Worm (Caenorhabditis elegans): ENCODE data around the gene vars-1.

The vars-1 gene

ce11 chrV:8025259-8025658, 6.0 kb upstream of the vars-1 start (continued):
- TF ChIP-seq mdl-1 (tag; optimal IDR thresholded peaks at IDR 0.05) (peak in 1 of 2 experiments; percentile 8), ama-1 (optimal IDR thresholded peaks at IDR 0.05) (no peak), unc-55 (GFP tag; optimal IDR thresholded peaks at IDR 0.05) (no peak), nhr-25 (tag; optimal IDR thresholded peaks at IDR 0.05) (peak; percentile 87), R02D3.7 (tag; optimal IDR thresholded peaks at IDR 0.05) (no peak), lin-11 (tag; optimal IDR thresholded peaks at IDR 0.05) (no peak), alr-1 (tag; optimal IDR thresholded peaks at IDR 0.05) (no peak), gmeb-1 (tag; optimal IDR thresholded peaks at IDR 0.05) (no peak), elt-3 (tag; optimal IDR thresholded peaks at IDR 0.05) (no peak), F13H6.1 (tag; optimal IDR thresholded peaks at IDR 0.05) (no peak), crh-2 (tag; optimal IDR thresholded peaks at IDR 0.05) (no peak), nhr-23 (tag; optimal IDR thresholded peaks at IDR 0.05) (no peak)

- TF ChIP-seq blmp-1 (tag; optimal IDR thresholded peaks at IDR 0.05; ENCODE audit: insufficient read depth): peak; percentile 2
- TF ChIP-seq nhr-129 (tag; optimal IDR thresholded peaks at IDR 0.05): peak; percentile 42
- TF ChIP-seq nhr-25 (tag; optimal IDR thresholded peaks at IDR 0.05): peak; percentile 82
- peak; percentile 92 for TF ChIP-seq sma-9 (GFP tag; optimal IDR thresholded peaks at IDR 0.05)
- no peak for TF ChIP-seq sma-9 (tag; optimal IDR thresholded peaks at IDR 0.05)
- TF ChIP-seq mdl-1 (tag; optimal IDR thresholded peaks at IDR 0.05): peak; percentile 77 to 79
- TF ChIP-seq mab-5 (tag; optimal IDR thresholded peaks at IDR 0.05): no peak
- peak; percentile 11 for TF ChIP-seq fos-1 (tag; optimal IDR thresholded peaks at IDR 0.05)
- TF ChIP-seq ama-1 (optimal IDR thresholded peaks at IDR 0.05): no peak
- TF ChIP-seq sma-3 (GFP tag; optimal IDR thresholded peaks at IDR 0.05): peak; percentile 66
- no peak for TF ChIP-seq nhr-10 (tag; optimal IDR thresholded peaks at IDR 0.05)
- peak; percentile 42 for TF ChIP-seq nhr-21 (tag; optimal IDR thresholded peaks at IDR 0.05)
- peak; percentile 48 for TF ChIP-seq crh-2 (tag; optimal IDR thresholded peaks at IDR 0.05)
- TF ChIP-seq aly-2 (tag; optimal IDR thresholded peaks at IDR 0.05): no peak
Observed at ce11 chrV:8026343-8026742, 4.9 kb upstream of the vars-1 start, which contains the start of gene F43H9.4. F43H9.4 (plus strand) TSS chrV:8026708.

ce11 chrV:8027429-8028142, 3.6 kb upstream of the vars-1 start:
- TF ChIP-seq snpc-4 (tag; optimal IDR thresholded peaks at IDR 0.05) (no peak), unc-55 (GFP tag; optimal IDR thresholded peaks at IDR 0.05) (no peak), nhr-23 (tag; optimal IDR thresholded peaks at IDR 0.05) (no peak), sma-3 (GFP tag; optimal IDR thresholded peaks at IDR 0.05) (peak; percentile 18), nhr-129 (tag; optimal IDR thresholded peaks at IDR 0.05) (no peak), skn-1 (tag; optimal IDR thresholded peaks at IDR 0.05) (no peak), C34F6.9 (tag; optimal IDR thresholded peaks at IDR 0.05) (no peak), nhr-237 (tag; optimal IDR thresholded peaks at IDR 0.05) (no peak), zag-1 (tag; optimal IDR thresholded peaks at IDR 0.05) (no peak), nhr-77 (tag; optimal IDR thresholded peaks at IDR 0.05) (no peak), sma-9 (GFP tag; optimal IDR thresholded peaks at IDR 0.05) (peak; percentile 70), sma-9 (tag; optimal IDR thresholded peaks at IDR 0.05) (no peak), unc-62 (GFP tag; optimal IDR thresholded peaks at IDR 0.05) (no peak), blmp-1 (tag; optimal IDR thresholded peaks at IDR 0.05; ENCODE audit: insufficient read depth) (peak; percentile 42), lsy-2 (tag; optimal IDR thresholded peaks at IDR 0.05) (no peak), ceh-82 (tag; optimal IDR thresholded peaks at IDR 0.05) (no peak), F13H6.1 (tag; optimal IDR thresholded peaks at IDR 0.05) (no peak), aly-2 (tag; optimal IDR thresholded peaks at IDR 0.05) (no peak), egl-27 (tag; optimal IDR thresholded peaks at IDR 0.05) (no peak), ceh-16 (tag; optimal IDR thresholded peaks at IDR 0.05) (no peak), nhr-6 (tag; optimal IDR thresholded peaks at IDR 0.05) (no peak), sem-4 (tag; optimal IDR thresholded peaks at IDR 0.05) (no peak), mdl-1 (tag; optimal IDR thresholded peaks at IDR 0.05) (no peak), mab-5 (tag; optimal IDR thresholded peaks at IDR 0.05) (no peak), nhr-12 (tag; optimal IDR thresholded peaks at IDR 0.05) (no peak), Y55F3AM.14 (GFP tag; optimal IDR thresholded peaks at IDR 0.05) (no peak), crh-2 (tag; optimal IDR thresholded peaks at IDR 0.05) (no peak), nhr-21 (tag; optimal IDR thresholded peaks at IDR 0.05) (no peak), nhr-10 (tag; optimal IDR thresholded peaks at IDR 0.05) (no peak), ztf-11 (tag; optimal IDR thresholded peaks at IDR 0.05) (no peak), fos-1 (tag; optimal IDR thresholded peaks at IDR 0.05) (no peak), nhr-25 (tag; optimal IDR thresholded peaks at IDR 0.05) (peak; percentile 56)

All from whole organism, L2 larva.